Fruit fly (Drosophila melanogaster): Measurements from ENCODE around the gene alt.

Gene alt

dm6 chr3R:17680639-17681302 is 1.5 kb downstream of the alt start (continued):
- no peak for TF ChIP-seq BtbVII (GFP tag; optimal IDR thresholded peaks at IDR 0.05)
- TF ChIP-seq trem (tag; optimal IDR thresholded peaks at IDR 0.05), result peak; percentile 53
- TF ChIP-seq CG12071 (GFP tag; optimal IDR thresholded peaks at IDR 0.05), result no peak
- no peak for TF ChIP-seq CG17186 (GFP tag; optimal IDR thresholded peaks at IDR 0.05)
- no peak for TF ChIP-seq CG42726 (GFP tag; IDR thresholded peaks at IDR 0.05; ENCODE audit: partially characterized antibody)
- no peak for TF ChIP-seq CG16863 (GFP tag; optimal IDR thresholded peaks at IDR 0.05)
- no peak for TF ChIP-seq sob (GFP tag; IDR thresholded peaks at IDR 0.05)
- no peak for TF ChIP-seq tna (GFP tag; IDR thresholded peaks at IDR 0.05; ENCODE audit: partially characterized antibody)
- TF ChIP-seq Six4 (GFP tag; optimal IDR thresholded peaks at IDR 0.05), result peak; percentile 46
- TF ChIP-seq sens (GFP tag), result peak; percentile 89
- TF ChIP-seq CG17359 (tag; optimal IDR thresholded peaks at IDR 0.05), result peak; percentile 18
- no peak for TF ChIP-seq bigmax (GFP tag; optimal IDR thresholded peaks at IDR 0.05)
- TF ChIP-seq B-H2 (GFP tag; optimal IDR thresholded peaks at IDR 0.05), result no peak
- no peak for TF ChIP-seq CG34376 (GFP tag; optimal IDR thresholded peaks at IDR 0.05)
- TF ChIP-seq wdn (GFP tag; IDR thresholded peaks at IDR 0.05), result no peak
- TF ChIP-seq CG7963 (GFP tag; IDR thresholded peaks at IDR 0.05; ENCODE audit: partially characterized antibody), result no peak
- TF ChIP-seq HmgD (GFP tag; optimal IDR thresholded peaks at IDR 0.05), result peak; percentile 5
- TF ChIP-seq sens-2 (GFP tag; IDR thresholded peaks at IDR 0.05), result no peak
- no peak for TF ChIP-seq CG31224 (GFP tag; IDR thresholded peaks at IDR 0.05)
- TF ChIP-seq Sox102F (GFP tag; optimal IDR thresholded peaks at IDR 0.05), result no peak
- TF ChIP-seq seq (GFP tag; IDR thresholded peaks at IDR 0.05), result no peak
- TF ChIP-seq dan (GFP tag; IDR thresholded peaks at IDR 0.05), result no peak
- TF ChIP-seq CG10543 (GFP tag; optimal IDR thresholded peaks at IDR 0.05), result no peak
- peak; percentile 4 to 45 for TF ChIP-seq Trl (optimal IDR thresholded peaks at IDR 0.05)
- no peak for TF ChIP-seq Trl (GFP tag; optimal IDR thresholded peaks at IDR 0.05)
- TF ChIP-seq CG17912 (GFP tag; optimal IDR thresholded peaks at IDR 0.05), result no peak
- peak; percentile 5 for TF ChIP-seq Sry-δ (GFP tag; optimal IDR thresholded peaks at IDR 0.05)
- no peak for TF ChIP-seq H15 (GFP tag; IDR thresholded peaks at IDR 0.05)
- TF ChIP-seq pros (GFP tag; optimal IDR thresholded peaks at IDR 0.05), result peak; percentile 30
- no peak for TF ChIP-seq prd (optimal IDR thresholded peaks at IDR 0.05)
- TF ChIP-seq prd (GFP tag; IDR thresholded peaks at IDR 0.05), result 0 out of 3 replicates have a peak, but pooled peaks have one; percentile 38
- TF ChIP-seq ac (GFP tag; optimal IDR thresholded peaks at IDR 0.05), result no peak
- TF ChIP-seq CG4404 (GFP tag; IDR thresholded peaks at IDR 0.05), result no peak
- TF ChIP-seq Adf1 (GFP tag; IDR thresholded peaks at IDR 0.05), result no peak
- TF ChIP-seq hth (optimal IDR thresholded peaks at IDR 0.05), result no peak
- no peak for TF ChIP-seq MBD-R2 (GFP tag; IDR thresholded peaks at IDR 0.05)
- no peak for TF ChIP-seq CG1647 (GFP tag; optimal IDR thresholded peaks at IDR 0.05)
- no peak for TF ChIP-seq dimm (GFP tag; IDR thresholded peaks at IDR 0.05)
- TF ChIP-seq CG6654 (GFP tag; optimal IDR thresholded peaks at IDR 0.05), result no peak
- peak; percentile 30; the same call in 1 of the 2 replicates for TF ChIP-seq esg (GFP tag; conservative IDR thresholded peaks at IDR 0.05)
- no peak for TF ChIP-seq Mad (GFP tag; optimal IDR thresholded peaks at IDR 0.05)
- TF ChIP-seq CG14965 (GFP tag; optimal IDR thresholded peaks at IDR 0.05; ENCODE audit: borderline replicate concordance), result no peak
- no peak for TF ChIP-seq CG4730 (GFP tag; IDR thresholded peaks at IDR 0.05)
- TF ChIP-seq CG8281 (tag; optimal IDR thresholded peaks at IDR 0.05), result no peak
- TF ChIP-seq fu2 (GFP tag; optimal IDR thresholded peaks at IDR 0.05), result no peak
- TF ChIP-seq CG10209 (GFP tag; optimal IDR thresholded peaks at IDR 0.05), result peak; percentile 38
- TF ChIP-seq CG11695 (GFP tag; IDR thresholded peaks at IDR 0.05), result 0 out of 3 replicates have a peak, but pooled peaks have one; percentile 44
- TF ChIP-seq CG4617 (GFP tag; optimal IDR thresholded peaks at IDR 0.05; ENCODE audit: borderline replicate concordance), result no peak
- TF ChIP-seq CG10959 (GFP tag; IDR thresholded peaks at IDR 0.05), result no peak
- peak; percentile 52 for TF ChIP-seq CG8388 (GFP tag; optimal IDR thresholded peaks at IDR 0.05)
- no peak for TF ChIP-seq fd64A (GFP tag; optimal IDR thresholded peaks at IDR 0.05)
- TF ChIP-seq H2.0 (GFP tag; IDR thresholded peaks at IDR 0.05), result no peak
